Worm (Caenorhabditis elegans) whole organism, early embryonic: Measurements from ENCODE around the gene wee-1.1.

Experiments used
- ama-1 ChIP-seq: fragments of 150-350 bp; optimal IDR thresholded peaks from 2 replicates; lab custom pipeline; 2014
- ceh-36 ChIP-seq: sonication (generic microtip); optimal IDR thresholded peaks from 2 replicates; lab custom pipeline; 2016; ENCODE audit warnings: missing genetic modification characterization, inconsistent platforms, missing compliant biosample characterization

- TF ChIP-seq ama-1 (lab: Kevin White, UChicago) (no peak), ceh-36 (no peak)
Observed at ce11 chrII:9602566-9602965, 19.2 kb upstream of the wee-1.1 start.
